Worm (Caenorhabditis elegans): ENCODE results near the gene srbc-76.

DNA sequence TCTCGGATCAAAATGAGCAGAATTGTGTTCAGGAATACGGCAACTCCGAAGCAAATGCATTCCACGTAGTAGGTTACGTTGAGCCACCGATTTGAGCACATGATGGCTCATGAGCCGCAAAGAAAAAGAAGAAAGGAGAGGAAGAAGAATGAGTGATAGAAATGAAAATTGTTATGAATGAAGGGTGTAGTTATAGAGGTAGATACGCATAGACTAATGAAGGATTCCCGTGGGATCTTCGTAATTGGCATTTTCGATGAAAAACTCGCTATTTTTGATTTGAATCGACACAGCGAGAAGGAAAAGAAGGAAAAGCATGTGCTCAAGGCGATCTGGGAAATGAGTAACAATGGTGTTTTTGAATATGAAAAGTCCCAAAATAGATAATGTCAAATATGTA is 41.7 kb downstream of the srbc-76 start, which contains the start of gene str-96:
- no peak for TF ChIP-seq tbx-2 (tag; optimal IDR thresholded peaks at IDR 0.05)
- no peak for TF ChIP-seq nhr-25 (tag; optimal IDR thresholded peaks at IDR 0.05)
- no peak for TF ChIP-seq fkh-2 (tag; optimal IDR thresholded peaks at IDR 0.05)

All from whole organism, L3 larva.